Worm (Caenorhabditis elegans) whole organism, late embryonic: ENCODE data around the gene nhr-17.

Experiments
- C38D4.7 ChIP-seq: fragments of 200-800 bp; sonication (Bioruptor generic); optimal IDR thresholded peaks from 2 replicates; lab custom pipeline; 2018; ENCODE audit warnings: mild to moderate bottlenecking, missing genetic modification characterization, moderate library complexity, missing compliant biosample characterization
- ceh-18 ChIP-seq: sonication (generic microtip); optimal IDR thresholded peaks from 2 replicates; lab custom pipeline; 2016; ENCODE audit warnings: missing genetic modification characterization, missing compliant biosample characterization
- elt-2 ChIP-seq: sonication (generic microtip); optimal IDR thresholded peaks from 2 replicates; lab custom pipeline; 2016; ENCODE audit warnings: missing genetic modification reagents, missing genetic modification characterization, missing compliant biosample characterization
- hlh-13 ChIP-seq: fragments of 200-800 bp; sonication (Bioruptor generic); optimal IDR thresholded peaks from 2 replicates; lab custom pipeline; 2018; ENCODE audit warnings: mild to moderate bottlenecking, missing genetic modification characterization, missing compliant biosample characterization
- nfya-1 ChIP-seq: sonication (generic microtip); optimal IDR thresholded peaks from 2 replicates; lab custom pipeline; 2017; ENCODE audit warnings: missing genetic modification characterization, mild to moderate bottlenecking, missing compliant biosample characterization, antibody characterized with exemption, moderate library complexity
- pha-4 ChIP-seq: fragments of 150-350 bp; optimal IDR thresholded peaks from 2 replicates; lab custom pipeline; 2018; ENCODE audit warnings: missing biosample characterization, missing genetic modification reagents, missing genetic modification characterization
- pqm-1 ChIP-seq: sonication (generic microtip); optimal IDR thresholded peaks from 2 replicates; lab custom pipeline; 2016; ENCODE audit warnings: missing genetic modification characterization, missing compliant biosample characterization
- unc-55 ChIP-seq: sonication (generic microtip); optimal IDR thresholded peaks from 2 replicates; lab custom pipeline; 2017; ENCODE audit warnings: missing biosample characterization, missing genetic modification reagents, missing genetic modification characterization
- unc-86 ChIP-seq: sonication (generic microtip); optimal IDR thresholded peaks from 2 replicates; lab custom pipeline; 2016; ENCODE audit warnings: missing genetic modification characterization, missing compliant biosample characterization

- TF ChIP-seq hlh-13 (GFP tag; lab: Kevin White, UChicago) = no peak
- TF ChIP-seq nfya-1 (tag; lab: Kevin White, UChicago) = peak; percentile 79
- no peak for TF ChIP-seq pha-4 (tag; lab: Kevin White, UChicago)
- no peak for TF ChIP-seq pqm-1
- no peak for TF ChIP-seq unc-86 (tag; lab: Kevin White, UChicago)
- no peak for TF ChIP-seq C38D4.7 (GFP tag; lab: Kevin White, UChicago)
- peak; percentile 70 for TF ChIP-seq ceh-18 (tag; lab: Kevin White, UChicago)
- peak; percentile 43 for TF ChIP-seq elt-2 (tag; lab: Kevin White, UChicago)
- peak; percentile 92 for TF ChIP-seq unc-55 (GFP tag; lab: Kevin White, UChicago)
These were observed 2.7 kb upstream of the nhr-17 start for ce11 chrX:12670385-12670784.
